Worm (Caenorhabditis elegans): ENCODE data around the gene B0280.2.

Gene B0280.2

ce11 chrIII:7158709-7159108 is 34.2 kb downstream of the B0280.2 start, which contains the start of gene nuo-4:
TSS of gene nuo-4 (minus strand) at chrIII:7158809.
- no peak for TF ChIP-seq egl-27 (tag; optimal IDR thresholded peaks at IDR 0.05)
- no peak for TF ChIP-seq lsy-2 (tag; optimal IDR thresholded peaks at IDR 0.05)
- TF ChIP-seq C34F6.9 (tag; optimal IDR thresholded peaks at IDR 0.05): no peak
- no peak for TF ChIP-seq blmp-1 (tag; optimal IDR thresholded peaks at IDR 0.05; ENCODE audit: insufficient read depth)

ce11 chrIII:7159246-7159645 is 34.8 kb downstream of the B0280.2 start:
- no peak for TF ChIP-seq unc-39 (tag; optimal IDR thresholded peaks at IDR 0.05)
- TF ChIP-seq egl-27 (tag; optimal IDR thresholded peaks at IDR 0.05): no peak
- no peak for TF ChIP-seq ama-1 (optimal IDR thresholded peaks at IDR 0.05)
- no peak for TF ChIP-seq lin-11 (tag; optimal IDR thresholded peaks at IDR 0.05)
- no peak for TF ChIP-seq alr-1 (tag; optimal IDR thresholded peaks at IDR 0.05)
- TF ChIP-seq ceh-16 (tag; optimal IDR thresholded peaks at IDR 0.05): no peak
- no peak for TF ChIP-seq nhr-10 (tag; optimal IDR thresholded peaks at IDR 0.05)

- no peak for TF ChIP-seq sem-4 (tag; optimal IDR thresholded peaks at IDR 0.05)
- no peak for TF ChIP-seq ceh-82 (tag; optimal IDR thresholded peaks at IDR 0.05)
Observed at ce11 chrIII:7161055-7161454, 36.6 kb downstream of the B0280.2 start, which contains the start of gene rnp-7. TSS of gene rnp-7 (minus strand) at chrIII:7161155.

ce11 chrIII:7162065-7162762 is 37.8 kb downstream of the B0280.2 start, which contains the start of the genes syf-2 and K04G7.1:
TSS of gene syf-2 (minus strand) at chrIII:7162115.
TSS of gene K04G7.1 (plus strand) at chrIII:7162712.
- TF ChIP-seq ceh-82 (tag; optimal IDR thresholded peaks at IDR 0.05) (no peak), mdl-1 (tag; optimal IDR thresholded peaks at IDR 0.05) (peak in 1 of 2 experiments; percentile 67), lin-39 (tag; optimal IDR thresholded peaks at IDR 0.05) (peak; percentile 3), sma-9 (GFP tag; optimal IDR thresholded peaks at IDR 0.05) (peak; percentile 83), sma-9 (tag; optimal IDR thresholded peaks at IDR 0.05) (no peak), gmeb-1 (tag; optimal IDR thresholded peaks at IDR 0.05) (peak; percentile 95), nhr-77 (tag; optimal IDR thresholded peaks at IDR 0.05) (peak; percentile 32), mab-5 (tag; optimal IDR thresholded peaks at IDR 0.05) (peak; percentile 79), nhr-23 (tag; optimal IDR thresholded peaks at IDR 0.05) (no peak), egl-27 (tag; optimal IDR thresholded peaks at IDR 0.05) (peak; percentile 92), sma-3 (GFP tag; optimal IDR thresholded peaks at IDR 0.05) (peak; percentile 86), nhr-10 (tag; optimal IDR thresholded peaks at IDR 0.05) (no peak), unc-39 (tag; optimal IDR thresholded peaks at IDR 0.05) (no peak), elt-3 (tag; optimal IDR thresholded peaks at IDR 0.05) (no peak), lin-11 (tag; optimal IDR thresholded peaks at IDR 0.05) (peak; percentile 87), crh-2 (tag; optimal IDR thresholded peaks at IDR 0.05) (peak; percentile 94), Y55F3AM.14 (GFP tag; optimal IDR thresholded peaks at IDR 0.05) (no peak), lin-13 (GFP tag; optimal IDR thresholded peaks at IDR 0.05) (peak; percentile 99), skn-1 (tag; optimal IDR thresholded peaks at IDR 0.05) (peak; percentile 19), ztf-4 (tag; optimal IDR thresholded peaks at IDR 0.05) (peak; percentile 58), nhr-21 (tag; optimal IDR thresholded peaks at IDR 0.05) (peak; percentile 86), C34F6.9 (tag; optimal IDR thresholded peaks at IDR 0.05) (peak; percentile 94), aly-2 (tag; optimal IDR thresholded peaks at IDR 0.05) (no peak), ztf-1 (GFP tag; conservative IDR thresholded peaks at IDR 0.05) (no peak), nhr-129 (tag; optimal IDR thresholded peaks at IDR 0.05) (peak; percentile 82), nhr-25 (tag; optimal IDR thresholded peaks at IDR 0.05) (peak; percentile 89), blmp-1 (tag; optimal IDR thresholded peaks at IDR 0.05; ENCODE audit: insufficient read depth) (peak; percentile 63), fos-1 (tag; optimal IDR thresholded peaks at IDR 0.05) (peak; percentile 82), ceh-16 (tag; optimal IDR thresholded peaks at IDR 0.05) (peak; percentile 56), F13H6.1 (tag; optimal IDR thresholded peaks at IDR 0.05) (peak; percentile 78), ztf-11 (tag; optimal IDR thresholded peaks at IDR 0.05) (no peak), ama-1 (optimal IDR thresholded peaks at IDR 0.05) (no peak), lsy-2 (tag; optimal IDR thresholded peaks at IDR 0.05) (peak; percentile 78 to 96), nhr-237 (tag; optimal IDR thresholded peaks at IDR 0.05) (no peak), unc-62 (GFP tag; optimal IDR thresholded peaks at IDR 0.05) (no peak), nhr-12 (tag; optimal IDR thresholded peaks at IDR 0.05) (no peak), sem-4 (tag; optimal IDR thresholded peaks at IDR 0.05) (peak; percentile 77), R02D3.7 (tag; optimal IDR thresholded peaks at IDR 0.05) (peak; percentile 19), snpc-4 (tag; optimal IDR thresholded peaks at IDR 0.05) (peak; percentile 82), nhr-6 (tag; optimal IDR thresholded peaks at IDR 0.05) (peak; percentile 69), ZK546.5 (tag; optimal IDR thresholded peaks at IDR 0.05) (peak; percentile 12), elt-1 (tag; optimal IDR thresholded peaks at IDR 0.05) (no peak), unc-55 (GFP tag; optimal IDR thresholded peaks at IDR 0.05) (peak; percentile 98), zag-1 (tag; optimal IDR thresholded peaks at IDR 0.05) (peak; percentile 66), peb-1 (tag; optimal IDR thresholded peaks at IDR 0.05) (no peak)

All from whole organism, L2 larva.